Fruit fly (Drosophila melanogaster) whole organism, prepupa: Measurements from ENCODE around the gene CG4456.

Experiments
- Blimp-1 ChIP-seq: fragments of 200-800 bp; sonication (Bioruptor generic); optimal IDR thresholded peaks from 3 replicates; lab custom pipeline; 2017; ENCODE audit warnings: missing biosample characterization, missing genetic modification characterization, mild to moderate bottlenecking, moderate library complexity, missing genetic modification reagents
- CG10631 ChIP-seq: fragments of 200-800 bp; sonication (Bioruptor generic); optimal IDR thresholded peaks from 2 replicates; lab custom pipeline; 2016; ENCODE audit warnings: missing biosample characterization, missing genetic modification characterization
- CG10669 ChIP-seq: fragments of 200-800 bp; sonication (Bioruptor generic); optimal IDR thresholded peaks from 3 replicates; lab custom pipeline; 2018; ENCODE audit warnings: missing biosample characterization, mild to moderate bottlenecking, missing genetic modification characterization, moderate library complexity
- CG11294 ChIP-seq: fragments of 200-800 bp; sonication (Bioruptor generic); IDR thresholded peaks from 2 replicates; pipeline ENCODE4 v1.3.6; 2022; ENCODE audit warnings: missing biosample characterization, missing genetic modification characterization
- CG11762 ChIP-seq: fragments of 200-800 bp; sonication (Bioruptor generic); optimal IDR thresholded peaks from 3 replicates; lab custom pipeline; 2016; ENCODE audit warnings: missing biosample characterization, missing genetic modification characterization; ENCODE audit not compliant: insufficient read depth
- CG1621 ChIP-seq: fragments of 200-800 bp; sonication (Bioruptor generic); optimal IDR thresholded peaks from 3 replicates; lab custom pipeline; 2018; ENCODE audit warnings: missing biosample characterization, mild to moderate bottlenecking, missing genetic modification characterization
- CG3032 ChIP-seq: fragments of 200-800 bp; optimal IDR thresholded peaks from 2 replicates; lab custom pipeline; 2019; ENCODE audit warnings: missing biosample characterization, mild to moderate bottlenecking, missing genetic modification characterization, moderate library complexity
- CG32006 ChIP-seq: fragments of 200-800 bp; sonication (Bioruptor generic); optimal IDR thresholded peaks from 3 replicates; lab custom pipeline; 2017; ENCODE audit warnings: missing biosample characterization, mild to moderate bottlenecking, missing genetic modification characterization
- CG34406 ChIP-seq: fragments of 200-800 bp; sonication (Bioruptor generic); optimal IDR thresholded peaks from 3 replicates; lab custom pipeline; 2016; ENCODE audit warnings: missing biosample characterization, missing genetic modification characterization
- CG3919 ChIP-seq: fragments of 200-800 bp; sonication (Bioruptor generic); optimal IDR thresholded peaks from 3 replicates; lab custom pipeline; 2016; ENCODE audit warnings: missing biosample characterization, missing genetic modification characterization
- CG4318 ChIP-seq: fragments of 200-800 bp; sonication (Bioruptor generic); optimal IDR thresholded peaks from 3 replicates; lab custom pipeline; 2017; ENCODE audit warnings: missing biosample characterization, mild to moderate bottlenecking, missing genetic modification characterization
- CG6163 ChIP-seq: fragments of 200-800 bp; sonication (Bioruptor generic); IDR thresholded peaks from 3 replicates; pipeline ENCODE4 v1.3.6; 2022; ENCODE audit warnings: missing biosample characterization, missing genetic modification characterization
- CG6276 ChIP-seq: fragments of 200-800 bp; sonication (Bioruptor generic); optimal IDR thresholded peaks from 2 replicates; lab custom pipeline; 2017; ENCODE audit warnings: missing biosample characterization, mild to moderate bottlenecking, missing genetic modification characterization
- CG6854 ChIP-seq: fragments of 200-800 bp; sonication (Bioruptor generic); optimal IDR thresholded peaks from 2 replicates; lab custom pipeline; 2017; ENCODE audit warnings: missing biosample characterization, mild to moderate bottlenecking, missing genetic modification characterization
- CG7368 ChIP-seq: fragments of 200-800 bp; sonication (Bioruptor generic); optimal IDR thresholded peaks from 3 replicates; lab custom pipeline; 2016; ENCODE audit warnings: missing biosample characterization, missing genetic modification characterization
- CG8119 ChIP-seq: fragments of 200-800 bp; sonication (Bioruptor generic); IDR thresholded peaks from 3 replicates; pipeline ENCODE4 v1.3.6; 2022; ENCODE audit warnings: missing biosample characterization, missing genetic modification characterization
- Eip75B ChIP-seq: fragments of 200-800 bp; sonication (Bioruptor generic); optimal IDR thresholded peaks from 3 replicates; lab custom pipeline; 2016; ENCODE audit warnings: missing biosample characterization, missing genetic modification characterization
- Eip78C ChIP-seq: fragments of 200-800 bp; sonication (Bioruptor generic); peaks from one replicate; lab custom pipeline; 2016; ENCODE audit warnings: missing biosample characterization, missing genetic modification characterization
- Ets21C ChIP-seq: fragments of 200-800 bp; sonication (Bioruptor generic); optimal IDR thresholded peaks from 3 replicates; lab custom pipeline; 2016; ENCODE audit warnings: missing biosample characterization, missing genetic modification characterization
- Ets96B ChIP-seq: fragments of 200-800 bp; optimal IDR thresholded peaks from 2 replicates; lab custom pipeline; 2019; ENCODE audit warnings: missing biosample characterization, mild to moderate bottlenecking, missing genetic modification characterization, moderate library complexity
- Gug ChIP-seq: fragments of 200-800 bp; sonication (Bioruptor generic); IDR thresholded peaks from 2 replicates; pipeline ENCODE4 v1.3.6; 2022; ENCODE audit warnings: missing biosample characterization, missing genetic modification characterization
- Hr38 ChIP-seq: sonication (Bioruptor generic); optimal IDR thresholded peaks from 2 replicates; lab custom pipeline; 2016; ENCODE audit warnings: missing biosample characterization, missing genetic modification characterization
- Hr39 ChIP-seq: fragments of 200-800 bp; sonication (Bioruptor generic); optimal IDR thresholded peaks from 2 replicates; lab custom pipeline; 2016; ENCODE audit warnings: missing biosample characterization, missing genetic modification characterization
- Hr4 ChIP-seq: fragments of 200-800 bp; sonication (Bioruptor generic); optimal IDR thresholded peaks from 3 replicates; lab custom pipeline; 2016; ENCODE audit warnings: missing biosample characterization, missing genetic modification characterization
- Lpt ChIP-seq: fragments of 200-800 bp; sonication (Bioruptor generic); optimal IDR thresholded peaks from 3 replicates; lab custom pipeline; 2016; ENCODE audit warnings: missing biosample characterization, missing genetic modification characterization
- Met ChIP-seq: fragments of 200-800 bp; sonication (Bioruptor generic); optimal IDR thresholded peaks from 3 replicates; lab custom pipeline; 2016; ENCODE audit warnings: missing biosample characterization, missing genetic modification characterization
- OdsH ChIP-seq: fragments of 200-800 bp; sonication (Bioruptor generic); optimal IDR thresholded peaks from 3 replicates; lab custom pipeline; 2016; ENCODE audit warnings: missing biosample characterization, missing genetic modification characterization
- Smox ChIP-seq: fragments of 200-800 bp; sonication (Bioruptor generic); optimal IDR thresholded peaks from 3 replicates; lab custom pipeline; 2016; ENCODE audit warnings: missing biosample characterization, missing genetic modification characterization
- Sox15 ChIP-seq: fragments of 200-800 bp; sonication (Bioruptor generic); optimal IDR thresholded peaks from 3 replicates; lab custom pipeline; 2016; ENCODE audit warnings: missing biosample characterization, missing genetic modification characterization
- acj6 ChIP-seq: fragments of 200-800 bp; sonication (Bioruptor generic); optimal IDR thresholded peaks from 3 replicates; lab custom pipeline; 2016; ENCODE audit warnings: missing biosample characterization, missing genetic modification characterization
- cyc ChIP-seq: fragments of 200-800 bp; sonication (Bioruptor generic); optimal IDR thresholded peaks from 3 replicates; lab custom pipeline; 2016; ENCODE audit warnings: missing biosample characterization, missing genetic modification characterization
- dac ChIP-seq: fragments of 200-800 bp; sonication (Bioruptor generic); optimal IDR thresholded peaks from 2 replicates; lab custom pipeline; 2017; ENCODE audit warnings: missing biosample characterization, mild to moderate bottlenecking, missing genetic modification characterization
- eg ChIP-seq: fragments of 200-800 bp; sonication (Bioruptor generic); IDR thresholded peaks from 3 replicates; pipeline ENCODE4 v1.3.6; 2022; ENCODE audit warnings: missing biosample characterization, missing genetic modification characterization
- esn ChIP-seq: fragments of 200-800 bp; sonication (Bioruptor generic); optimal IDR thresholded peaks from 2 replicates; lab custom pipeline; 2016; ENCODE audit warnings: missing biosample characterization, mild to moderate bottlenecking, missing genetic modification characterization, moderate library complexity
- fd59A ChIP-seq: fragments of 200-800 bp; sonication (Bioruptor generic); optimal IDR thresholded peaks from 2 replicates; lab custom pipeline; 2017; ENCODE audit warnings: missing biosample characterization, mild to moderate bottlenecking, missing genetic modification characterization, missing genetic modification reagents
- fd85E ChIP-seq: fragments of 200-800 bp; sonication (Bioruptor generic); optimal IDR thresholded peaks from 3 replicates; lab custom pipeline; 2016; ENCODE audit warnings: missing biosample characterization, missing genetic modification characterization
- fkh ChIP-seq: fragments of 200-800 bp; sonication (Bioruptor generic); optimal IDR thresholded peaks from 3 replicates; lab custom pipeline; 2017; ENCODE audit warnings: missing biosample characterization, mild to moderate bottlenecking, missing genetic modification characterization, moderate library complexity
- lz ChIP-seq: fragments of 200-800 bp; sonication (Bioruptor generic); optimal IDR thresholded peaks from 3 replicates; lab custom pipeline; 2016; ENCODE audit warnings: missing biosample characterization, missing genetic modification characterization
- pdm3 ChIP-seq: fragments of 200-800 bp; sonication (Bioruptor generic); optimal IDR thresholded peaks from 3 replicates; lab custom pipeline; 2016; ENCODE audit warnings: missing biosample characterization, missing genetic modification characterization
- spab ChIP-seq: fragments of 200-800 bp; sonication (Bioruptor generic); optimal IDR thresholded peaks from 2 replicates; lab custom pipeline; 2017; ENCODE audit warnings: missing biosample characterization, mild to moderate bottlenecking, missing genetic modification characterization, missing genetic modification reagents
- svp ChIP-seq: fragments of 200-800 bp; sonication (Bioruptor generic); peaks from one replicate; lab custom pipeline; 2016; ENCODE audit warnings: missing biosample characterization, missing genetic modification characterization
- topi ChIP-seq: fragments of 200-800 bp; sonication (Bioruptor generic); optimal IDR thresholded peaks from 3 replicates; lab custom pipeline; 2016; ENCODE audit warnings: missing biosample characterization, missing genetic modification characterization
- vri ChIP-seq: fragments of 200-800 bp; sonication (Bioruptor generic); optimal IDR thresholded peaks from 3 replicates; lab custom pipeline; 2016; ENCODE audit warnings: missing biosample characterization, mild to moderate bottlenecking, missing genetic modification characterization

Gene CG4456

DNA sequence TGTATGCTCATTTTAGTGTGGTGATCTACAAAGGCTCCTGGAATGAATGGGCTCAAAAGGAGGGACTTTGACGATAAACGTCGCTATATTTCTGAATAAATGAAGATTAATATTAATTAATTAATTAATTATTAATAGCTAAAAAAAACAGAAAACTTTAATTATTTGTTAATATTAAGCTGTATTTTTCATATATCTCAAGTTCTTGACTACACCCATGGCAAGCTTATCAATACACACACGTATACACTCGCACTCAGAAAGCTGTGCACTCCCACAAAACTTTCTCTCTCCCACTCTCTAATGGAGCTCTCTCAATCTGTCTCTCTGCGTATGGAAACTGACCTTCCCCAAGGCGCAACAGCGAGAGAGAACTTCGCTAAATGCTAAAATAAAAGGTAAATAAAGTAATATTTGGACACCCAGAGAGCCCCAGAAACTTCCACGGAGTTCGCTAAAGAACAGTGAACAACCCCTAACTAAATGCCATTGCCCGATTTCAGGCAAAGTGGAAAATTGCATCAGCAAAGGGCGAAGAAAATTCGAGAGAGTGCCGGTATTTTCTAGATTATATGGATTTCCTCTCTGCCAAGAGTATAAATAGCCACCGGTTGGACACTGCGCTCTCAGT is 967 bp downstream of the CG4456 start (continued):
- TF ChIP-seq Met (peak; percentile 81), Ets96B (tag; lab: Kevin White, UChicago) (peak; percentile 69), CG6854 (GFP tag; lab: Kevin White, UChicago) (peak; percentile 18), OdsH (peak; percentile 78), eg (GFP tag; lab: Robert Waterston, UW) (peak; percentile 86), svp (GFP tag; lab: Kevin White, UChicago) (peak; percentile 82), Hr4 (peak; percentile 84), Lpt (GFP tag; lab: Kevin White, UChicago) (peak; percentile 62), Hr39 (GFP tag; lab: Kevin White, UChicago) (peak; percentile 36), CG11762 (GFP tag; lab: Kevin White, UChicago) (peak; percentile 68), esn (GFP tag; lab: Kevin White, UChicago) (peak; percentile 83), Ets21C (GFP tag; lab: Kevin White, UChicago) (peak; percentile 4), pdm3 (GFP tag; lab: Kevin White, UChicago) (peak; percentile 72), CG10631 (GFP tag; lab: Kevin White, UChicago) (peak; percentile 83), fd85E (peak; percentile 0), CG7368 (peak; percentile 65), fd59A (GFP tag; lab: Kevin White, UChicago) (peak; percentile 50), Eip78C (GFP tag; lab: Kevin White, UChicago) (peak; percentile 94), fkh (GFP tag; lab: Kevin White, UChicago) (peak; percentile 20), CG10669 (GFP tag; lab: Kevin White, UChicago) (peak; percentile 69), CG3919 (GFP tag; lab: Kevin White, UChicago) (peak; percentile 86), dac (GFP tag; lab: Kevin White, UChicago) (peak; percentile 49), Eip75B (GFP tag; lab: Kevin White, UChicago) (peak; percentile 73), vri (peak; percentile 54), CG6276 (GFP tag; lab: Kevin White, UChicago) (peak; percentile 83), Hr38 (GFP tag; lab: Kevin White, UChicago) (no peak), Sox15 (GFP tag; lab: Kevin White, UChicago) (peak; percentile 7)

DNA sequence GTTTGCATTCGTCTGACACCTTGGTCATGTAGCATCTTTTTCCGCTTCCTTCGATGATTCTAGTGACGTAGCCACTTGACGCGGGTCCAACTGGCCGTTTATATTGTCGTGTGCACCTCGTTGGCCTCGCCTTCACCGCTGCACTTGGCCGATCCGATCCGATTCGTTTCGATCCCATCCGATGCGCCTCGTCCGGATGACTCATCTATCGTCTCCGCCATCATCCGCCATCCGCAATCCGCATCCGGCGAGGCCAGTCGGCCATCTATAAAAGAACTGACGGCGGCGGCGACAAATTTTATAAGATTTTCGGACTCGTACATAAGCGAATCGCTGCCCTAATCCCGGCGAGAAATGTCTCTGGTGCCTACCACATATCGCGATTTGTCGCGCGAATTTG is 2.6 kb downstream of the CG4456 start, which contains the start of gene CG4461:
Gene CG4461, plus strand, starts transcription at position 301 of the 400 bp plus-strand sequence.
- TF ChIP-seq CG1621 (tag; lab: Kevin White, UChicago) (no peak), esn (GFP tag; lab: Kevin White, UChicago) (no peak), CG7368 (no peak), topi (GFP tag; lab: Kevin White, UChicago) (no peak), Ets96B (tag; lab: Kevin White, UChicago) (no peak)

DNA sequence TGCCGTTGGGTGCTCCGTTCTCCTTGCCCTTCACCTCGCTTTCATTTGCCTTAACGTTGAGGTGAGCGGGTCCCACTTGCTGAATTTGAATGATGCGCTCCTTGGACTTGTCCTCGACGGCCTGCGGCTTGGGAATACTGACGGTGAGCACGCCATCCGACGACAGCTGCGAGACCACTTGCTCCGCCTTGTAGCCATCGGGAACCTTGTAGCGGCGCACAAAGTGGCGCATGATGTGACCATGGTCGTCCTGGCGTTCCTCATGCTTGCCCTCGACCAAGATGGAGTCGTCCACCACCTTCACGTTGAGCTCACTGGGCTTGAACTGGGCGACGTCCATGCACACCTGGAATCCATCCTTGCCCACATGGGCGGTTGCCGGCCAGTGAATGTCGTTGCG is 4.1 kb downstream of the CG4456 start:
- TF ChIP-seq Smox (no peak), CG8119 (GFP tag; lab: Robert Waterston, UW) (no peak), Eip75B (GFP tag; lab: Kevin White, UChicago) (no peak), CG6276 (GFP tag; lab: Kevin White, UChicago) (no peak), Sox15 (GFP tag; lab: Kevin White, UChicago) (no peak), Lpt (GFP tag; lab: Kevin White, UChicago) (no peak)

DNA sequence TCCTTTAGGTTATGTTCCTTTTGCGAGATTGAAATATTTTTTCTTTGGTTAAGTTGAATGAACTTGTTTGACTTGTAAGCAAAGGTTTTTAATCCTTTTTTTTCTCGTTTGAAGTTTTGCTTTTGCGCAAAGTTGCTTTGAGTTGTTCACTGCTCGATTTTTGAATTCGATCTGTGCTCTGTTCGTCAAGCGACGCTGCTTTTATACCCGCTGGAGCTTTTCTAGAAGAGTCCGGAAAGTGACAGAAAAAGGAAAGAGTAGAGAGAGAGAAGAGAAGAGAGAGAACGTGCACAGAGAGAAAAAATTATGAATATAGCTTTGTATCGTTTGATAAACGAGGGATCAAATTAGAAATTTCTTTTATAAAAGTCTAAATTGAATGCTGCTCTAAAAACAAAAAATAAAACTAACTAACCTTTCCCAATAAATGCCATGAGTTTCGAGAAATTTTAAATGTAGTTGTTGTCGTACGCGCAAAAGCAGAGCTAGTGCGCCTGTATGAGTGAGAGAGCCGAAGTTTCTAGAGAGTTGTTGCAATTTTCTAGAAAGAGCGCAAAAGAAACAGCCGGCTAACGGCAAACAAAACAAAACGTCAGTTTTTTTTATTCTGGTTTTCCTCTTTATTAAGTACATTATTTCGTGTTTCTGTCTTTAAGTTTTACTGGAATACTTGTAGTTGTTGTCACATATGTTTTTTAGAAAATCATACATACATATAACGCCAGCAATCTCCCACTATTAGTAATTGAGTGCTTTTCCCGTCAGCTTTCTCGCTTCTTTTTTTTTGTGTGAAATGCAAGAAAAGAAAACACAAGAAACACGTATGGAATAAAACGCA is 4.9 kb downstream of the CG4456 start, which contains the start of gene Hsp26:
Gene Hsp26, minus strand, starts transcription at position 230 of the 838 bp plus-strand sequence.
- TF ChIP-seq Gug (GFP tag; lab: Robert Waterston, UW), result peak; percentile 85
- peak; percentile 94 for TF ChIP-seq Met
- peak; percentile 83 for TF ChIP-seq CG6276 (GFP tag; lab: Kevin White, UChicago)
- TF ChIP-seq cyc (GFP tag; lab: Kevin White, UChicago), result peak; percentile 89
- peak; percentile 79 for TF ChIP-seq CG4318 (GFP tag; lab: Kevin White, UChicago)
- peak; percentile 96 for TF ChIP-seq CG6163 (GFP tag; lab: Robert Waterston, UW)
- TF ChIP-seq acj6, result peak; percentile 95
- TF ChIP-seq Sox15 (GFP tag; lab: Kevin White, UChicago), result peak; percentile 79
- peak; percentile 51 for TF ChIP-seq Blimp-1
- peak; percentile 75 for TF ChIP-seq CG3032
- TF ChIP-seq CG32006 (GFP tag; lab: Kevin White, UChicago), result peak; percentile 93
- peak; percentile 97 for TF ChIP-seq svp (GFP tag; lab: Kevin White, UChicago)
- TF ChIP-seq lz (GFP tag; lab: Kevin White, UChicago), result peak; percentile 94
- peak; percentile 83 for TF ChIP-seq CG11762 (GFP tag; lab: Kevin White, UChicago)
- TF ChIP-seq CG34406 (GFP tag; lab: Kevin White, UChicago), result peak; percentile 92
- TF ChIP-seq spab, result peak; percentile 79
- TF ChIP-seq CG11294, result peak; percentile 87
- no peak for TF ChIP-seq Hr38 (GFP tag; lab: Kevin White, UChicago)
